Worm (Caenorhabditis elegans): ENCODE results near the gene zipt-2.2.

ce11 chrIV:4209084-4209483, 26.1 kb downstream of the zipt-2.2 start:
- TF ChIP-seq pes-1 (GFP tag; IDR thresholded peaks at IDR 0.05) (no peak), aly-1 (tag; optimal IDR thresholded peaks at IDR 0.05) (no peak), ets-7 (tag; optimal IDR thresholded peaks at IDR 0.05) (no peak), sea-1 (GFP tag; conservative IDR thresholded peaks at IDR 0.05) (no peak), B0310.2 (tag; optimal IDR thresholded peaks at IDR 0.05) (no peak), hnd-1 (tag; optimal IDR thresholded peaks at IDR 0.05) (no peak), scrt-1 (GFP tag; IDR thresholded peaks at IDR 0.05) (no peak), ama-1 (optimal IDR thresholded peaks at IDR 0.05) (no peak)
